Worm (Caenorhabditis elegans) whole organism, L1 larva: ENCODE data around the gene asp-4.

Experiments used
- Y116A8C.19 ChIP-seq: sonication (generic microtip); optimal IDR thresholded peaks from 2 replicates; lab custom pipeline; 2016; ENCODE audit warnings: missing compliant biosample characterization, missing genetic modification characterization, borderline replicate concordance
- blmp-1 ChIP-seq: fragments of 150-350 bp; optimal IDR thresholded peaks from 2 replicates; lab custom pipeline; 2014; ENCODE audit warnings: missing biosample characterization, missing genetic modification characterization
- egl-27 ChIP-seq, 2 experiments: fragments of 150-350 bp in 1 of 2; sonication (generic microtip); optimal IDR thresholded peaks; 3 replicates each; lab custom pipeline; 2017 to 2018; ENCODE audit warnings: missing biosample characterization in 2 of 2, missing genetic modification characterization in 2 of 2, missing genetic modification reagents in 2 of 2
- ets-5 ChIP-seq: fragments of 200-800 bp; sonication (Bioruptor generic); IDR thresholded peaks from 2 replicates; pipeline ENCODE4 v1.3.6; 2022; ENCODE audit warnings: missing genetic modification characterization, missing compliant biosample characterization
- lin-39 ChIP-seq: fragments of 150-350 bp; optimal IDR thresholded peaks from 2 replicates; lab custom pipeline; 2014; ENCODE audit warnings: missing biosample characterization, missing genetic modification reagents, missing genetic modification characterization
- mdl-1 ChIP-seq, 2 experiments: fragments of 150-350 bp; optimal IDR thresholded peaks; 2 replicates each; lab custom pipeline; 2014 to 2017; ENCODE audit warnings: missing biosample characterization in 2 of 2, missing genetic modification characterization in 2 of 2, inconsistent platforms in 1 of 2
- nhr-12 ChIP-seq: sonication (generic microtip); optimal IDR thresholded peaks from 2 replicates; lab custom pipeline; 2017; ENCODE audit warnings: missing biosample characterization, missing genetic modification characterization
- nhr-76 ChIP-seq: sonication (generic microtip); optimal IDR thresholded peaks from 2 replicates; lab custom pipeline; 2017; ENCODE audit warnings: missing biosample characterization, missing genetic modification characterization
- unc-62 ChIP-seq: fragments of 150-350 bp; optimal IDR thresholded peaks from 2 replicates; lab custom pipeline; 2014; ENCODE audit warnings: missing biosample characterization, missing genetic modification reagents, missing genetic modification characterization

ce11 chrX:13242231-13242630 is 21.0 kb upstream of the asp-4 start, which contains the start of gene K08H2.5:
- TF ChIP-seq nhr-76 (no peak), ets-5 (no peak), egl-27 (tag; optimal IDR thresholded peaks at IDR 0.05; lab: Kevin White, UChicago) (no peak), unc-62 (no peak), lin-39 (tag; lab: Kevin White, UChicago) (no peak), nhr-12 (tag; lab: Kevin White, UChicago) (no peak), mdl-1 (tag; optimal IDR thresholded peaks at IDR 0.05; lab: Kevin White, UChicago) (no peak), Y116A8C.19 (tag; lab: Kevin White, UChicago) (no peak), blmp-1 (tag; lab: Kevin White, UChicago) (no peak)
